Worm (Caenorhabditis elegans) whole organism, late embryonic: ENCODE measurements around the gene ssna-1.

Experiments
- C08G9.2 ChIP-seq: sonication (generic microtip); optimal IDR thresholded peaks from 2 replicates; lab custom pipeline; 2016; ENCODE audit warnings: mild to moderate bottlenecking, missing genetic modification characterization, moderate library complexity, missing compliant biosample characterization
- C38D4.7 ChIP-seq: fragments of 200-800 bp; sonication (Bioruptor generic); optimal IDR thresholded peaks from 2 replicates; lab custom pipeline; 2018; ENCODE audit warnings: mild to moderate bottlenecking, missing genetic modification characterization, moderate library complexity, missing compliant biosample characterization
- F13H6.1 ChIP-seq: sonication (generic microtip); optimal IDR thresholded peaks from 2 replicates; lab custom pipeline; 2016; ENCODE audit warnings: missing genetic modification characterization, missing compliant biosample characterization
- Y22D7AL.16 ChIP-seq: sonication (generic microtip); optimal IDR thresholded peaks from 2 replicates; lab custom pipeline; 2016; ENCODE audit warnings: missing genetic modification characterization, missing compliant biosample characterization
- ceh-18 ChIP-seq: sonication (generic microtip); optimal IDR thresholded peaks from 2 replicates; lab custom pipeline; 2016; ENCODE audit warnings: missing genetic modification characterization, missing compliant biosample characterization
- ceh-19 ChIP-seq: fragments of 200-800 bp; sonication (Bioruptor generic); optimal IDR thresholded peaks from 2 replicates; lab custom pipeline; 2018; ENCODE audit warnings: mild to moderate bottlenecking, missing genetic modification characterization, missing compliant biosample characterization
- ceh-2 ChIP-seq: sonication (generic microtip); optimal IDR thresholded peaks from 2 replicates; lab custom pipeline; 2016; ENCODE audit warnings: missing genotype, missing genetic modification characterization, missing compliant biosample characterization
- ceh-31 ChIP-seq: sonication (generic microtip); optimal IDR thresholded peaks from 2 replicates; lab custom pipeline; 2016; ENCODE audit warnings: missing genetic modification characterization, missing compliant biosample characterization
- ceh-34 ChIP-seq: sonication (generic microtip); optimal IDR thresholded peaks from 2 replicates; lab custom pipeline; 2016; ENCODE audit warnings: mild to moderate bottlenecking, missing genetic modification characterization, missing compliant biosample characterization
- che-1 ChIP-seq: sonication (generic microtip); optimal IDR thresholded peaks from 2 replicates; lab custom pipeline; 2016; ENCODE audit warnings: mild to moderate bottlenecking, missing genetic modification characterization, missing compliant biosample characterization
- dmd-4 ChIP-seq: sonication (generic microtip); optimal IDR thresholded peaks from 2 replicates; lab custom pipeline; 2016; ENCODE audit warnings: borderline replicate concordance, missing genetic modification characterization, missing compliant biosample characterization
- dve-1 ChIP-seq: sonication (generic microtip); optimal IDR thresholded peaks from 2 replicates; lab custom pipeline; 2017; ENCODE audit warnings: antibody characterized with exemption, mild to moderate bottlenecking, missing genetic modification characterization, missing compliant biosample characterization
- ets-4 ChIP-seq: sonication (generic microtip); optimal IDR thresholded peaks from 2 replicates; lab custom pipeline; 2016; ENCODE audit warnings: missing genetic modification characterization, missing compliant biosample characterization
- fkh-10 ChIP-seq: fragments of 150-350 bp; optimal IDR thresholded peaks from 2 replicates; lab custom pipeline; 2014; ENCODE audit warnings: missing biosample characterization, missing genetic modification reagents, missing genetic modification characterization
- fkh-6 ChIP-seq: sonication (generic microtip); optimal IDR thresholded peaks from 2 replicates; lab custom pipeline; 2016; ENCODE audit warnings: missing genetic modification characterization, missing compliant biosample characterization
- gmeb-2 ChIP-seq: sonication (generic microtip); optimal IDR thresholded peaks from 2 replicates; lab custom pipeline; 2016; ENCODE audit warnings: missing genetic modification characterization, inconsistent platforms, missing compliant biosample characterization
- hlh-15 ChIP-seq: sonication (generic microtip); optimal IDR thresholded peaks from 2 replicates; lab custom pipeline; 2016; ENCODE audit warnings: missing genetic modification characterization, missing compliant biosample characterization
- hlh-8 ChIP-seq: sonication (generic microtip); optimal IDR thresholded peaks from 2 replicates; lab custom pipeline; 2016; ENCODE audit warnings: missing genotype, missing genetic modification characterization, missing compliant biosample characterization
- lin-11 ChIP-seq: fragments of 200-800 bp; sonication (Bioruptor generic); optimal IDR thresholded peaks from 2 replicates; lab custom pipeline; 2018; ENCODE audit warnings: mild to moderate bottlenecking, missing genetic modification characterization, missing compliant biosample characterization
- madf-2 ChIP-seq: sonication (generic microtip); optimal IDR thresholded peaks from 2 replicates; lab custom pipeline; 2017; ENCODE audit warnings: missing genetic modification characterization, missing compliant biosample characterization
- nhr-11 ChIP-seq: fragments of 150-350 bp; optimal IDR thresholded peaks from 2 replicates; lab custom pipeline; 2014; ENCODE audit warnings: missing biosample characterization, missing genetic modification characterization
- nhr-232 ChIP-seq: sonication (generic microtip); optimal IDR thresholded peaks from 2 replicates; lab custom pipeline; 2016; ENCODE audit warnings: missing genetic modification characterization, missing compliant biosample characterization
- odd-2 ChIP-seq: sonication (generic microtip); optimal IDR thresholded peaks from 2 replicates; lab custom pipeline; 2017; ENCODE audit warnings: antibody characterized with exemption, mild to moderate bottlenecking, missing genetic modification characterization, missing compliant biosample characterization
- pha-2 ChIP-seq: sonication (generic microtip); optimal IDR thresholded peaks from 2 replicates; lab custom pipeline; 2017; ENCODE audit warnings: mild to moderate bottlenecking, missing genetic modification characterization, missing compliant biosample characterization
- pha-4 ChIP-seq: fragments of 150-350 bp; optimal IDR thresholded peaks from 2 replicates; lab custom pipeline; 2018; ENCODE audit warnings: missing biosample characterization, missing genetic modification reagents, missing genetic modification characterization
- pqm-1 ChIP-seq: sonication (generic microtip); optimal IDR thresholded peaks from 2 replicates; lab custom pipeline; 2016; ENCODE audit warnings: missing genetic modification characterization, missing compliant biosample characterization
- pros-1 ChIP-seq: fragments of 150-350 bp; optimal IDR thresholded peaks from 2 replicates; lab custom pipeline; 2014; ENCODE audit warnings: missing biosample characterization, missing genetic modification reagents, missing genetic modification characterization
- ref-2 ChIP-seq: sonication (generic microtip); optimal IDR thresholded peaks from 2 replicates; lab custom pipeline; 2016; ENCODE audit warnings: missing genetic modification characterization, missing compliant biosample characterization
- rnt-1 ChIP-seq: sonication (generic microtip); optimal IDR thresholded peaks from 2 replicates; lab custom pipeline; 2016; ENCODE audit warnings: missing genetic modification characterization, missing compliant biosample characterization
- sdc-2 ChIP-seq: sonication (generic microtip); optimal IDR thresholded peaks from 2 replicates; lab custom pipeline; 2016; ENCODE audit warnings: missing genotype, missing genetic modification characterization, missing compliant biosample characterization
- tbx-2 ChIP-seq: sonication (generic microtip); optimal IDR thresholded peaks from 2 replicates; lab custom pipeline; 2016; ENCODE audit warnings: missing genetic modification characterization, missing compliant biosample characterization
- ttx-3 ChIP-seq: sonication (generic microtip); optimal IDR thresholded peaks from 2 replicates; lab custom pipeline; 2016; ENCODE audit warnings: missing genetic modification reagents, missing genetic modification characterization, missing compliant biosample characterization
- unc-3 ChIP-seq, 2 experiments: fragments of 200-800 bp in 1 of 2; sonication (Bioruptor generic) in 1 of 2; sonication (generic microtip) in 1 of 2; conservative IDR thresholded peaks in 1 of 2; optimal IDR thresholded peaks in 1 of 2; 2 replicates each; pipeline versions ENCODE4 v1.3.6 to Lab custom; 2016 to 2022; ENCODE audit warnings: missing compliant biosample characterization in 2 of 2, missing genetic modification characterization in 2 of 2, missing genetic modification reagents in 1 of 2
- unc-86 ChIP-seq: sonication (generic microtip); optimal IDR thresholded peaks from 2 replicates; lab custom pipeline; 2016; ENCODE audit warnings: missing genetic modification characterization, missing compliant biosample characterization
- zip-5 ChIP-seq: sonication (generic microtip); optimal IDR thresholded peaks from 2 replicates; lab custom pipeline; 2016; ENCODE audit warnings: missing genetic modification characterization, missing compliant biosample characterization
- ztf-16 ChIP-seq: sonication (generic microtip); optimal IDR thresholded peaks from 2 replicates; lab custom pipeline; 2017; ENCODE audit warnings: missing genetic modification characterization, missing compliant biosample characterization

ssna-1 gene

DNA sequence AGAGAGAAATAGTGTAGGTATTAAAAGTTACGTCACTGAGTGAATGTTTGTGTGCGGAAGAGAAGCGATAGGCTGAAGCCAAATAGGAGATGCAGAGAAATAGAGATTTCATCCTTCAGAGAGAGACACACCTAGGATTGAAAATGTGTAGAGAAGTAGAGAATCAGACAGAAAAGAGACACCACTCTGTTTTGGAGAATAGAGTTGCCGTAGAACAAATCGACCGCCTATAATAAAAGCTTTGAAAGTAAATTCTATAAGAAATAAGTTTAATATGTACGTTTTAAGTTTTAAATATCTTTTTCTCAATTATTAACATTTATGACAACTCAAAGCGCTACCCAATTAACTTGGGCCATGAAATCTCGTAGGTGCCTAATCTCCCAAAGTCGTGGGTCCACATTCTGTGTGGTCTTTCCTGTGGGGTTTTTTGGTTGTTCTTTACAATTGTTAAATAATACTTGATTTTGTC lies 22.6 kb downstream of the ssna-1 start, which contains the start of gene T07A9.12 (continued):
- TF ChIP-seq C38D4.7 (GFP tag; lab: Kevin White, UChicago) (no peak), unc-3 (GFP tag; conservative IDR thresholded peaks at IDR 0.05; lab: Robert Waterston, UW) (no peak), unc-3 (tag; optimal IDR thresholded peaks at IDR 0.05; lab: Kevin White, UChicago) (peak; percentile 51), che-1 (no peak), C08G9.2 (peak; percentile 89)

DNA sequence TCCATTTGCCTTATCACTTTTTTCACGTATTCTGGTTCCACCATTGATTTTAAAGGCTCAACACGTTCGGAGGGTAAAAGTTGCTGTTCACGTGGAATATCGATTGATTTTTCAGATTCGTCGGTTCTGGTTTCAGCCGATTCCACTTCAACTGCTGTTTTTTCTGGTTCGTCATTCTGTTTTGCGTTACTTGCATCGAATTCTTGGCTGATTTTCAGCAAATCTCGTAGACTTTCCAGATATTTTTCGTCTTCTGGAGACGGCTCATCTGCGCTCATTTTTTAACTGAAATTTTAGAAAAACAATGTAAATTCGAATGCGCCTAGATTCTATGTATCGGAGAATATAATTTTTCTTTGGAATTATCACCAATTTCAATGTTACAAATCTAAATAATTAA lies 31.8 kb downstream of the ssna-1 start, which contains the start of gene eri-1:
Gene eri-1, minus strand, starts transcription at position 285 of the 400 bp plus-strand sequence.
- TF ChIP-seq ceh-2 (tag; lab: Kevin White, UChicago) (no peak), fkh-6 (tag; lab: Kevin White, UChicago) (no peak), ztf-16 (tag; lab: Kevin White, UChicago) (no peak), ceh-19 (no peak), tbx-2 (tag; lab: Kevin White, UChicago) (no peak), dmd-4 (tag; lab: Kevin White, UChicago) (no peak), ref-2 (tag; lab: Kevin White, UChicago) (no peak)

DNA sequence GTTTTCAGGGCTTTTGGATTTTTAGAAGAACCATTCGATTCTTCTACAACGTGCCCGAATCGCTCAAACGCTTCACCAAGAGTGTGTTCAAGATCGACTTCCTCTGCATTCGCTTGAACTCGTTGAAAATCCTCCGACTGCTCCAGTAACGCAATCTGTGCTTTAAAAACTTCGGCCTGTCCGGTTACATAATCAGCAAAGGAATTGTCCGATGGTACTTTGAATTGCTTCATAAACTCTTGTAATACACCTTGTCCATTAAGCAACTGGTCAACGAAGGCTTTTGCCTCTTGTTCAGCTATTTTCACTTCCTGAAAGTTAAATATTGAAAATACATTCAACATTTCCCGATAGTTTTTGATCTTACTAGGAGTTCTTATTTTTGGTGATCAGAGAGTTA lies 32.8 kb downstream of the ssna-1 start:
- TF ChIP-seq pqm-1 (tag; lab: Kevin White, UChicago): no peak
- no peak for TF ChIP-seq pha-2 (tag; lab: Kevin White, UChicago)
- TF ChIP-seq nhr-11 (tag; lab: Kevin White, UChicago): no peak
- TF ChIP-seq ets-4 (tag; lab: Kevin White, UChicago): no peak
- no peak for TF ChIP-seq pros-1 (tag; lab: Kevin White, UChicago)
- no peak for TF ChIP-seq ceh-31
- no peak for TF ChIP-seq lin-11 (tag; lab: Kevin White, UChicago)
- TF ChIP-seq ceh-34 (tag; lab: Kevin White, UChicago): no peak
- no peak for TF ChIP-seq rnt-1 (tag; lab: Kevin White, UChicago)
- TF ChIP-seq ref-2 (tag; lab: Kevin White, UChicago): no peak
- TF ChIP-seq unc-3 (GFP tag; conservative IDR thresholded peaks at IDR 0.05; lab: Robert Waterston, UW): no peak
- no peak for TF ChIP-seq unc-3 (tag; optimal IDR thresholded peaks at IDR 0.05; lab: Kevin White, UChicago)
- no peak for TF ChIP-seq ceh-19

- TF ChIP-seq fkh-10 (GFP tag; lab: Kevin White, UChicago): no peak
- TF ChIP-seq ceh-18: no peak
- no peak for TF ChIP-seq gmeb-2 (tag; lab: Kevin White, UChicago)
- no peak for TF ChIP-seq madf-2 (tag; lab: Kevin White, UChicago)
- no peak for TF ChIP-seq ceh-31
- TF ChIP-seq hlh-15: no peak
- no peak for TF ChIP-seq dve-1 (tag; lab: Kevin White, UChicago)
- TF ChIP-seq pha-4: no peak
- TF ChIP-seq zip-5 (tag; lab: Kevin White, UChicago): no peak
- TF ChIP-seq unc-86: no peak
- TF ChIP-seq pha-2 (tag; lab: Kevin White, UChicago): no peak
- TF ChIP-seq sdc-2 (tag; lab: Kevin White, UChicago): no peak
- no peak for TF ChIP-seq F13H6.1
- TF ChIP-seq hlh-8 (tag; lab: Kevin White, UChicago): no peak
- no peak for TF ChIP-seq odd-2 (tag; lab: Kevin White, UChicago)
- no peak for TF ChIP-seq ttx-3 (tag; lab: Kevin White, UChicago)
- no peak for TF ChIP-seq Y22D7AL.16
- TF ChIP-seq rnt-1 (tag; lab: Kevin White, UChicago): no peak
- no peak for TF ChIP-seq ceh-2 (tag; lab: Kevin White, UChicago)
These were observed 34.2 kb downstream of the ssna-1 start for ce11 chrIV:422112-422511.

DNA sequence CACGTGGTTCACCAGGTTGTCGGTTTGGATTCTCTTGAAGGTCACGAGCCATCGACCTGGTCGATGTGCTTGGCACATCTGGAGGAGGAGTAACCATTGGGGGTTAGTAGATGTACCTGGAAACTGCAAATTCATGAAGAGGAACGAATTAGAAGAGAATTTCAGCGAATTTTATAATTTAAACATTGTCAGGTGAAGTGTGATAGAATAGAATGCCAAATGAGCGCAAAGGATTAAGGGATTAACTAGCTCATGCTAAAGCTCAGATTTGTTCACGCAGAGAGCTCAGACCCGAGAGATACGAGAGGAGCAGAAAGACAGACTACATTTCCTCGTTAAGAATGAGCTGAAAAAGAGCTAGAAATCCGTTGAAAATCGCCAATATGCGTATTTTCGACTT lies 37.2 kb downstream of the ssna-1 start, which contains the start of gene daf-18:
Gene daf-18, minus strand, starts transcription at position 126 of the 400 bp plus-strand sequence.
- TF ChIP-seq nhr-232 (tag; lab: Kevin White, UChicago) (no peak), ceh-31 (no peak), dve-1 (tag; lab: Kevin White, UChicago) (peak; percentile 3)
